Worm (Caenorhabditis elegans): ENCODE results near the gene fil-2.

fil-2 gene

DNA sequence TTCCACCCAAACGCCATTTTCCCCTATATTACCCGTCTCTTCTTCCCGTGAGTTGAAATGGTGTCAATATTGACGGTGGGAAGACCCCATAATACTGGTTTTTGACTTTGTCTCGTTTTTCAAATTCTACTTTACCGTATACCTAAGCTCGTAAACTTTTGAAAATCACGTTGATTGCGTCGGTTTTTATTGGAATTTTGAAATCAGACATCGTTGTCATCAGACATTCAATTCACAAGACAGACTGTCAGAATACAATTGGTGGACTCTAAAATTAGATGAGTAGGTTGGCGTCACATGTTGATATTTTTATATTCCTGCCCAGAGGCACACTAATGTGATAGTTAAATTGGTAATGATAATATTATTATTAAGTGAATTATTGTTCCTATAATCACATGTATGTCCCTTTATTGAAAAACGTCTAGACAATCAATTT, 46.9 kb upstream of the fil-2 start:
- no peak for TF ChIP-seq unc-120 (tag; optimal IDR thresholded peaks at IDR 0.05; ENCODE audit: poor library complexity, severe bottlenecking)
- no peak for TF ChIP-seq ceh-43 (GFP tag; optimal IDR thresholded peaks at IDR 0.05)
- no peak for TF ChIP-seq nhr-28 (tag; optimal IDR thresholded peaks at IDR 0.05)
- TF ChIP-seq snpc-4 (tag; optimal IDR thresholded peaks at IDR 0.05): no peak
- no peak for TF ChIP-seq blmp-1 (tag; optimal IDR thresholded peaks at IDR 0.05)

DNA sequence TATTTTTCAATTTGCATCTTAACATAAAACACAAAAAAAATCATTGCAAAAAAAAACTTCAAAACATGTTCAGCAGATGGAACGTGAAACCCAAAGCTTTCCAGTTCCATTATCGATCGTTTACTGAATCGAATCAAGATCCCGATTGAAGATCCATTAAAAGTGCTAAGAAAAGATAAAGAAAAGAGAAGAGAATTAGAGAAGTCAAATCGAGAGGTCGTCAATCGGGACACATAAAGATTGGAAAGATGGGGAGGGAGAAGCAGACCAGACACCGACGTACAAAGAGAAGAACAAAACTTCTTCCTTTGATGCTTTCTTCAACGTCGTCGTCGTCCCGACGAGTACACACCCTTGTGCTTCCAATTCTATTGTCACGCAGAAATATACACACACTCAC, 45.9 kb upstream of the fil-2 start:
- TF ChIP-seq elt-1 (tag; optimal IDR thresholded peaks at IDR 0.05; ENCODE audit: borderline replicate concordance, insufficient read depth) (peak; percentile 87), zip-8 (tag; optimal IDR thresholded peaks at IDR 0.05) (no peak), nhr-12 (tag; optimal IDR thresholded peaks at IDR 0.05) (no peak), ces-1 (GFP tag; optimal IDR thresholded peaks at IDR 0.05) (peak; percentile 35)

DNA sequence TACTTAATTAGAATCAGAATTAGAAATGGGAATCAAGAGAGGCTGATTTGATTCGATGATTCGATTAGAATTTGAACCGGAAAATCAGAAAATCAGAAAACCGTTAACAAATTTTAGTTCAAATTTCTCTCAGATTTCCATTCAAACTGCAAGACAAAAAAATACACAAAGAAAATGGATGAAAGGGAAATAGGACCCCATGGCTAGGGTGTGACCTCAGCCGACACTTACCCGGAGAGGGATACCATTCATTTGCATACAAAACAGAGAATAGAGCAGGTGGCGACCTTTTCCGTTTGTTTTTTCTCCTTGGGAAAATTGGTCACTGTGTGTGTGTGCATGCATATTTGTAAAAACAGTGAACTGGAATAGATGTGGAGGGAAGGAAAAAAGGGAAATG, 44.9 kb upstream of the fil-2 start:
- peak; percentile 19 for TF ChIP-seq cnd-1 (tag; optimal IDR thresholded peaks at IDR 0.05)
- TF ChIP-seq ces-1 (GFP tag; optimal IDR thresholded peaks at IDR 0.05): peak; percentile 46
- TF ChIP-seq nhr-2 (tag; optimal IDR thresholded peaks at IDR 0.05): peak; percentile 95
- no peak for TF ChIP-seq drap-1 (GFP tag; optimal IDR thresholded peaks at IDR 0.05)

DNA sequence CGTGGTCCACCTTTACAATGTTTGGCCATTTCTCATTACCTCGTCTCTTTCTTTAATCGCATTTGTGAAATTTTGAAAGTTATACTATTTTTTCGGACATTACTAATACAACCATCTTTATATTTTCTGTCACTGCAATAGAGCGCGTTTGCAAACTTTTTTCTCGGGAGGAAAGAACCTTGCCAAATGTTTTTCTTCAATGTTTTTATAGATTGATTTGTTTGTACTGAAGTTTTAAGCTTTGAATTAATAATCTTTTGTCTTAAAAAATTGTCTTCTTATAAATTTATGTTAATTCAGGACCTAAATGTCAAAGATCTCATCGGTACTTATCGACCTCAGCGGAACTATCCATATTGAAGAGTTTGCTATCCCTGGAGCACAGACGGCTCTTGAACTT, 44.0 kb upstream of the fil-2 start, which contains the start of gene K08B12.3:
Gene K08B12.3 (plus strand): TSS at position 301 of the 400 bp plus-strand sequence.
- no peak for TF ChIP-seq nhr-237 (tag; optimal IDR thresholded peaks at IDR 0.05)
- TF ChIP-seq blmp-1 (tag; optimal IDR thresholded peaks at IDR 0.05): no peak
- no peak for TF ChIP-seq nhr-28 (tag; optimal IDR thresholded peaks at IDR 0.05)
- no peak for TF ChIP-seq nhr-2 (tag; optimal IDR thresholded peaks at IDR 0.05)
- TF ChIP-seq ceh-83 (GFP tag; optimal IDR thresholded peaks at IDR 0.05): no peak
- TF ChIP-seq mep-1 (tag; optimal IDR thresholded peaks at IDR 0.05): no peak
- TF ChIP-seq lin-13 (tag; optimal IDR thresholded peaks at IDR 0.05): no peak
- no peak for TF ChIP-seq ces-1 (GFP tag; optimal IDR thresholded peaks at IDR 0.05)
- TF ChIP-seq unc-39 (tag; optimal IDR thresholded peaks at IDR 0.05): no peak
- TF ChIP-seq unc-120 (tag; optimal IDR thresholded peaks at IDR 0.05; ENCODE audit: poor library complexity, severe bottlenecking): no peak
- TF ChIP-seq hlh-1 (tag; optimal IDR thresholded peaks at IDR 0.05): no peak
- TF ChIP-seq ceh-39 (tag; optimal IDR thresholded peaks at IDR 0.05): no peak
- no peak for TF ChIP-seq elt-3 (tag; optimal IDR thresholded peaks at IDR 0.05)
- TF ChIP-seq snpc-4 (tag; optimal IDR thresholded peaks at IDR 0.05): no peak

DNA sequence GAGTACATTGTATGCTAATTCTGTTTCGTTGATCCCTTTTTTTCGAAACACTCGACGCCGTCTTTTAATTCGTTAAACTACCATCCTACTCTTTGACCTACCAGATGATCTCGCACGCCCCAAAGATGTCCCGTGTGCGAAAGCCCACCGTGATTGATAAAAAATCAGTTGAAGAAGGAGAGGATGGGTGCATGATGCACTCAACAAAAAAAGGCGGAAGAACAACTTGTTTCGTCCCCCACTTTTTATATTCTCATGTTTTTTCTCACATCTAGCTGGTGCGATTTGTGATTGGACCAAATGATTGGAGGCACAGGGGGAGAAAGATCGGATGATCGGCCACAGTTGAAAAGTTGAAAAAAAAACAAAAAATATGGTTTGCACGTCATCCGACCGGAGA, 40.5 kb upstream of the fil-2 start:
- TF ChIP-seq flh-1 (GFP tag; optimal IDR thresholded peaks at IDR 0.05) (no peak), nhr-2 (tag; optimal IDR thresholded peaks at IDR 0.05) (no peak), bed-3 (GFP tag; optimal IDR thresholded peaks at IDR 0.05) (no peak), lin-13 (tag; optimal IDR thresholded peaks at IDR 0.05) (no peak), nhr-76 (tag; optimal IDR thresholded peaks at IDR 0.05) (no peak), mls-2 (tag; optimal IDR thresholded peaks at IDR 0.05) (no peak), unc-62 (GFP tag; optimal IDR thresholded peaks at IDR 0.05) (no peak), cnd-1 (tag; optimal IDR thresholded peaks at IDR 0.05) (no peak), zip-8 (tag; optimal IDR thresholded peaks at IDR 0.05) (no peak), sptf-1 (tag; optimal IDR thresholded peaks at IDR 0.05) (no peak), ceh-39 (tag; optimal IDR thresholded peaks at IDR 0.05) (no peak), mab-5 (tag; optimal IDR thresholded peaks at IDR 0.05) (no peak), blmp-1 (tag; optimal IDR thresholded peaks at IDR 0.05) (no peak), ces-1 (GFP tag; optimal IDR thresholded peaks at IDR 0.05) (no peak), unc-39 (tag; optimal IDR thresholded peaks at IDR 0.05) (no peak)

DNA sequence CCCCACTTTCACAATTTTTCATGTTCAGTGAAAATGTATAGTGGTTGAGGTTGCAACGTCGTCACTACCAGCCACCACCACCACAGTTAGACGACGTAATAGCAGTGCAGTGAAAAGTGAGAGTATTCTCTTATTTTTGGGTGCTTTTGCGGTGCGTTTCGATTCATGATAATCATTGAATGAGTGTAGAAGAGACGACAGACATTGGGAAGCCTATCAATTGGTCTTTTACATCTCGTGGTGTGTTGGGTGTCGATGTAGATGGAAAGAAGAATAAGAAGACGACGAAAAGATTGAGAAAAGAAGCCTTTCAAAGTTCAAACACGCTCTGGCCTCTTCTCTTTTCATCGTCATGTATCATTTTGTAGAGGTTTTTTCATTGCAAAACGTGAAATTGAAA, 39.0 kb upstream of the fil-2 start:
- TF ChIP-seq unc-62 (GFP tag; optimal IDR thresholded peaks at IDR 0.05) (no peak), zip-8 (tag; optimal IDR thresholded peaks at IDR 0.05) (no peak)

DNA sequence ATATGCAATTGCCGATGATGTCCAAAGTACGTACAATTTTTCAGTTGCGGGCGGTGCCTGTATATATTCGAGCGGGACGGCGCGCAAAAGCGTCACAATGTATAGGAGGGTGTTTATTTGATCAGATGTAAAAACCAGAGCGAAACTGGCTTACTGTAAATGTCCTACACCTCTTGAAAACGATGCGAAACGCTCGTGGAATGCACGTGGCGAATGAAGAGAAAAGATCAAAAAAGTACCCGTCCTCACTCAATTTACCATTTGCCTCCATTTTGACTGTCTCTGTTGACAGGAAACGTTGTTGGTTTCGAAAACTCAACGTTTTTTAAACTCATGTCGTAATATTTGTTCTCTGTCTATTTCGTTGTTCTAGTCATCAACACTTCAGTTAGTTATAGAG, 38.1 kb upstream of the fil-2 start:
- no peak for TF ChIP-seq M03D4.4 (tag; optimal IDR thresholded peaks at IDR 0.05)
- TF ChIP-seq nhr-2 (tag; optimal IDR thresholded peaks at IDR 0.05): no peak
- TF ChIP-seq lin-13 (tag; optimal IDR thresholded peaks at IDR 0.05): no peak
